Worm (Caenorhabditis elegans) whole organism, L3 larva: Measurements from ENCODE around the gene T21D12.11.

ENCODE experiments used
- egl-27 ChIP-seq: sonication (generic microtip); optimal IDR thresholded peaks from 4 replicates; lab custom pipeline; 2017; ENCODE audit warnings: missing biosample characterization, missing genetic modification reagents, missing genetic modification characterization
- nhr-28 ChIP-seq: fragments of 150-350 bp; optimal IDR thresholded peaks from 2 replicates; lab custom pipeline; 2014; ENCODE audit warnings: missing biosample characterization, missing genetic modification characterization

DNA sequence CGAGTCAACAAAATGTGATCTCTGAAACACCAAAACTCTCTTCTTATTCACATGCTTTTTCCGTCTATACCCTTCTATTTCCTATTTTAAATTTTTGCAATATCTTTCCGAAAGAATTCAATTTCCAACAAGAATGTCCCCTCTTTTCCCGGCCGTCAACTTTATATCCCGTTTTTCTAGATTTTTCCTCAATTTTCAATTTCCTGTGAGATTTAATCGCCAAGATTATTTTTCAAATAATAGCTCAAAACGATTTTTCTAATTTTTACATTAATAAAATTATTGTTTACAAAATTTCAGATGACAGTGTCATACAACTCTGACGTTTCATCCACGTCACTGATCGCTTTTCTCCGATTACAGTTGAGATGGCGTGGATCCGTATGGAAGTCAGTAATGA, 14.1 kb downstream of the T21D12.11 start, which contains the start of gene best-19:
- TF ChIP-seq nhr-28 (tag; lab: Kevin White, UChicago), result no peak
- TF ChIP-seq egl-27, result no peak
